Worm (Caenorhabditis elegans) whole organism, early embryonic: ENCODE results near the gene txdc-12.2.

ENCODE experiments used
- B0310.2 ChIP-seq: sonication (generic microtip); optimal IDR thresholded peaks from 2 replicates; lab custom pipeline; 2016; ENCODE audit warnings: mild to moderate bottlenecking, missing genetic modification characterization, missing compliant biosample characterization
- F13C5.2 ChIP-seq: sonication (generic microtip); optimal IDR thresholded peaks from 2 replicates; lab custom pipeline; 2017; ENCODE audit warnings: mild to moderate bottlenecking, missing genetic modification characterization, inconsistent platforms, missing compliant biosample characterization
- aly-1 ChIP-seq: sonication (generic microtip); optimal IDR thresholded peaks from 2 replicates; lab custom pipeline; 2016; ENCODE audit warnings: missing genetic modification characterization, missing compliant biosample characterization
- ama-1 ChIP-seq: fragments of 150-350 bp; optimal IDR thresholded peaks from 2 replicates; lab custom pipeline; 2014
- ceh-13 ChIP-seq: fragments of 200-800 bp; sonication (Bioruptor generic); optimal IDR thresholded peaks from 2 replicates; lab custom pipeline; 2018; ENCODE audit warnings: mild to moderate bottlenecking, missing genetic modification characterization, missing compliant biosample characterization
- ceh-36 ChIP-seq: sonication (generic microtip); optimal IDR thresholded peaks from 2 replicates; lab custom pipeline; 2016; ENCODE audit warnings: missing genetic modification characterization, inconsistent platforms, missing compliant biosample characterization
- ets-7 ChIP-seq: sonication (generic microtip); optimal IDR thresholded peaks from 2 replicates; lab custom pipeline; 2016; ENCODE audit warnings: missing genotype, missing genetic modification characterization, missing compliant biosample characterization
- flt-1 ChIP-seq: fragments of 200-800 bp; sonication (Bioruptor generic); IDR thresholded peaks from 2 replicates; pipeline ENCODE4 v1.3.6; 2022; ENCODE audit warnings: missing genetic modification characterization, missing compliant biosample characterization
- hmbx-1 ChIP-seq: sonication (generic microtip); optimal IDR thresholded peaks from 2 replicates; lab custom pipeline; 2016; ENCODE audit warnings: mild to moderate bottlenecking, missing genetic modification characterization, missing compliant biosample characterization
- hmg-4 ChIP-seq: fragments of 200-800 bp; sonication (Bioruptor generic); optimal IDR thresholded peaks from 2 replicates; lab custom pipeline; 2018; ENCODE audit warnings: mild to moderate bottlenecking, missing genetic modification characterization, missing compliant biosample characterization
- hnd-1 ChIP-seq: sonication (generic microtip); optimal IDR thresholded peaks from 2 replicates; lab custom pipeline; 2016; ENCODE audit warnings: missing genetic modification characterization, missing compliant biosample characterization
- pes-1 ChIP-seq: fragments of 200-800 bp; sonication (Bioruptor generic); IDR thresholded peaks from 2 replicates; pipeline ENCODE4 v1.3.6; 2022; ENCODE audit warnings: missing genetic modification reagents, missing genetic modification characterization, missing compliant biosample characterization
- scrt-1 ChIP-seq: fragments of 200-800 bp; sonication (Bioruptor generic); IDR thresholded peaks from 2 replicates; pipeline ENCODE4 v1.3.6; 2022; ENCODE audit warnings: missing genetic modification characterization, missing compliant biosample characterization
- sea-1 ChIP-seq: fragments of 200-800 bp; sonication (Bioruptor generic); conservative IDR thresholded peaks from 2 replicates; pipeline ENCODE4 v1.3.6; 2022; ENCODE audit warnings: missing genetic modification characterization, missing compliant biosample characterization
- tbx-11 ChIP-seq: fragments of 200-800 bp; sonication (Bioruptor generic); IDR thresholded peaks from 2 replicates; pipeline ENCODE4 v1.3.6; 2022; ENCODE audit warnings: missing genetic modification characterization, missing compliant biosample characterization
- tbx-37 ChIP-seq: fragments of 200-800 bp; sonication (Bioruptor generic); conservative IDR thresholded peaks from 2 replicates; pipeline ENCODE4 v1.3.6; 2022; ENCODE audit warnings: missing genetic modification reagents, missing genetic modification characterization, missing compliant biosample characterization
- tra-4 ChIP-seq: sonication (generic microtip); optimal IDR thresholded peaks from 2 replicates; lab custom pipeline; 2017; ENCODE audit warnings: missing genetic modification characterization, missing compliant biosample characterization

Gene txdc-12.2

ce11 chrX:2041448-2042138 lies 32.7 kb upstream of the txdc-12.2 start:
- TF ChIP-seq hmg-4 (GFP tag; lab: Kevin White, UChicago) (peak; percentile 24), pes-1 (GFP tag; lab: Robert Waterston, UW) (0 out of 2 replicates have a peak, but pooled peaks have one; percentile 9), tbx-11 (GFP tag; lab: Robert Waterston, UW) (no peak)

- TF ChIP-seq ets-7 (tag; lab: Kevin White, UChicago) (no peak), tbx-11 (GFP tag; lab: Robert Waterston, UW) (peak; percentile 35; the same call in 1 of the 2 replicates)
Observed at ce11 chrX:2042621-2043020, 31.6 kb upstream of the txdc-12.2 start.

DNA sequence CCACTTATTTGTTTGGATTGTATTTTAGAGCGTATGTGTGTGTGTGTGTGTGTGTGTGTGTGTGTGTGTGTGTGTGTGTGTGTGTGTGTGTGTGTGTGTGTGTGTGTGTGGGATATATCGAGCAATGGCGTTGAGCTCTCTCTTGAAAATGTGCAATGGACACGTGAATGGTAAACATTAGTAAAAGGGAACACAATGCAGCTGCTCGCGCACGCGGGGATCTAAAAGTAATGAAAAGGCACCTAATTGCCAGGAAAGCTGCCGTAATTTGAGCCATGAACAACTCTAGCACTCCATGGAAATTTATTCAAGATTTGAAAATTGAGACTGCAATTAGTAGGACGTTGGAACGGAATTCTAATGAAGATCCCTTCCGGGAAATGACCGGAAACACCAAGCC lies 31.0 kb upstream of the txdc-12.2 start:
- TF ChIP-seq ets-7 (tag; lab: Kevin White, UChicago): no peak
- TF ChIP-seq hnd-1 (tag; lab: Kevin White, UChicago): no peak
- TF ChIP-seq F13C5.2 (tag; lab: Kevin White, UChicago): no peak
- no peak for TF ChIP-seq sea-1 (GFP tag; lab: Robert Waterston, UW)
- TF ChIP-seq hmg-4 (GFP tag; lab: Kevin White, UChicago): peak; percentile 23
- TF ChIP-seq pes-1 (GFP tag; lab: Robert Waterston, UW): peak; percentile 37; the same call in 1 of the 2 replicates
- 0 out of 2 replicates have a peak, but pooled peaks have one; percentile 8 for TF ChIP-seq flt-1 (GFP tag; lab: Robert Waterston, UW)
- TF ChIP-seq hmbx-1 (tag; lab: Kevin White, UChicago): no peak
- TF ChIP-seq ceh-13: no peak

- TF ChIP-seq hmg-4 (GFP tag; lab: Kevin White, UChicago) (peak; percentile 40), tra-4 (no peak), ceh-36 (tag; lab: Kevin White, UChicago) (peak; percentile 21), ama-1 (lab: Kevin White, UChicago) (no peak), aly-1 (tag; lab: Kevin White, UChicago) (no peak), scrt-1 (0 out of 2 replicates have a peak, but pooled peaks have one; percentile 23)
Observed at ce11 chrX:2044541-2045168, 29.6 kb upstream of the txdc-12.2 start.

ce11 chrX:2045603-2046002 lies 28.6 kb upstream of the txdc-12.2 start:
- TF ChIP-seq sea-1 (GFP tag; lab: Robert Waterston, UW) (no peak), F13C5.2 (tag; lab: Kevin White, UChicago) (no peak)

DNA sequence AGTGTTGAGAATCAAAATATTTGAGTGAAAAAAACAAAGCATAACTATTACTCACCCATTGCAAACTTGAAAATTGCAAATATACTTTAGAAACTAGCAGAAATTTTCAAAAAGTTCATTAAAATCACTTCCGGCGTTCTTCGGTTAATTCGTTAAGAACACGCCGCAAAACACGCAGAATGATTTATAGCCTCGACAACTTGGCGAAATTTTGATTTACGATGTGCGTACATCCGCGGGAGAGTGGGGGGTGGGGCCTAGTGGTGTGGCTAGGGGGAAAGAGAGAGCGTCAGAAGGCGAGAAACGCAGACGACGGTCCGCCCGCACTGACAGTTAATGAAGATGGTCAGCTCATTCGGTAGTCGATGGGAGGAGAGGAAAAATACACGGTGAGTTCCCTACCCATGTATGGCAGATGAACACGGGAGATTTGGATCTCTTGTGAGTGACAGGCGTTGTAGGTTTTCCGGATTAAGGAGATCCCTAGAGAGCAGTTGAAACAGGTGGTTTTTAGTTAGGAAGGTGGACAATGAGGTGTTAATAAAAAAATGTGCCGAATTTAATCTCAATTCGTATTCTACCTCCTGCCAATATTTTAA lies 28.0 kb upstream of the txdc-12.2 start, which contains the start of gene igcm-4:
igcm-4 (minus strand) TSS at position 237 of the 599 bp plus-strand sequence.
- TF ChIP-seq ceh-36 (tag; lab: Kevin White, UChicago): peak; percentile 62
- TF ChIP-seq hmg-4 (GFP tag; lab: Kevin White, UChicago): peak; percentile 66
- TF ChIP-seq hnd-1 (tag; lab: Kevin White, UChicago): no peak
- no peak for TF ChIP-seq hmbx-1 (tag; lab: Kevin White, UChicago)
- 0 out of 2 replicates have a peak, but pooled peaks have one; percentile 19 for TF ChIP-seq flt-1 (GFP tag; lab: Robert Waterston, UW)
- peak; percentile 4 for TF ChIP-seq B0310.2
- 0 out of 2 replicates have a peak, but pooled peaks have one; percentile 5 for TF ChIP-seq pes-1 (GFP tag; lab: Robert Waterston, UW)

ce11 chrX:2047208-2047946 lies 26.9 kb upstream of the txdc-12.2 start:
- TF ChIP-seq ama-1 (lab: Kevin White, UChicago): no peak
- TF ChIP-seq ets-7 (tag; lab: Kevin White, UChicago): no peak
- no peak for TF ChIP-seq tbx-11 (GFP tag; lab: Robert Waterston, UW)
- no peak for TF ChIP-seq hmg-4 (GFP tag; lab: Kevin White, UChicago)
- no peak for TF ChIP-seq sea-1 (GFP tag; lab: Robert Waterston, UW)

- TF ChIP-seq sea-1 (GFP tag; lab: Robert Waterston, UW): no peak
- TF ChIP-seq B0310.2: no peak
- no peak for TF ChIP-seq F13C5.2 (tag; lab: Kevin White, UChicago)
- no peak for TF ChIP-seq hmg-4 (GFP tag; lab: Kevin White, UChicago)
- TF ChIP-seq ceh-13: no peak
- TF ChIP-seq ets-7 (tag; lab: Kevin White, UChicago): no peak
- TF ChIP-seq pes-1 (GFP tag; lab: Robert Waterston, UW): no peak
- TF ChIP-seq tbx-37 (GFP tag; lab: Robert Waterston, UW): no peak
- no peak for TF ChIP-seq aly-1 (tag; lab: Kevin White, UChicago)
- no peak for TF ChIP-seq flt-1 (GFP tag; lab: Robert Waterston, UW)
- TF ChIP-seq tra-4: no peak
- TF ChIP-seq ama-1 (lab: Kevin White, UChicago): no peak
- no peak for TF ChIP-seq scrt-1
- no peak for TF ChIP-seq tbx-11 (GFP tag; lab: Robert Waterston, UW)
- no peak for TF ChIP-seq hmbx-1 (tag; lab: Kevin White, UChicago)
- TF ChIP-seq ceh-36 (tag; lab: Kevin White, UChicago): no peak
- TF ChIP-seq hnd-1 (tag; lab: Kevin White, UChicago): no peak
Observed at ce11 chrX:2048865-2049405, 25.3 kb upstream of the txdc-12.2 start.
